Fruit fly (Drosophila melanogaster): ENCODE measurements around the gene Myc.

dm6 chrX:3431641-3432040 is 58.7 kb downstream of the Myc start:
- TF ChIP-seq h (optimal IDR thresholded peaks at IDR 0.05): no peak
- no peak for TF ChIP-seq Sin3A (optimal IDR thresholded peaks at IDR 0.05)

Measured in Kc167 (cell line).